Worm (Caenorhabditis elegans) whole organism, L1 larva: Measurements from ENCODE around the gene aakg-5.
A peak's percentile ranks its signal among the peaks of the same experiment; 100 is the strongest.

Experiments used
- C16A3.4 ChIP-seq: fragments of 150-350 bp; optimal IDR thresholded peaks from 2 replicates; lab custom pipeline; 2014; ENCODE audit warnings: missing biosample characterization, missing genetic modification characterization
- C34B4.2 ChIP-seq: sonication (generic microtip); optimal IDR thresholded peaks from 2 replicates; lab custom pipeline; 2017; ENCODE audit warnings: mild to moderate bottlenecking, missing genetic modification characterization, missing compliant biosample characterization
- F16B12.6 ChIP-seq: fragments of 150-350 bp; optimal IDR thresholded peaks from 2 replicates; lab custom pipeline; 2014; ENCODE audit warnings: missing biosample characterization, missing genetic modification characterization
- aha-1 ChIP-seq: fragments of 150-350 bp; optimal IDR thresholded peaks from 2 replicates; lab custom pipeline; 2014; ENCODE audit warnings: missing biosample characterization, missing genetic modification characterization
- alr-1 ChIP-seq: fragments of 200-800 bp; sonication (Bioruptor generic); optimal IDR thresholded peaks from 2 replicates; lab custom pipeline; 2018; ENCODE audit warnings: borderline replicate concordance, mild to moderate bottlenecking, missing genetic modification characterization, missing compliant biosample characterization
- aly-2 ChIP-seq: fragments of 150-350 bp; optimal IDR thresholded peaks from 2 replicates; lab custom pipeline; 2014; ENCODE audit warnings: missing biosample characterization, missing genetic modification characterization
- ama-1 ChIP-seq: fragments of 150-350 bp; optimal IDR thresholded peaks from 2 replicates; lab custom pipeline; 2014
- blmp-1 ChIP-seq: fragments of 150-350 bp; optimal IDR thresholded peaks from 2 replicates; lab custom pipeline; 2014; ENCODE audit warnings: missing biosample characterization, missing genetic modification characterization
- ceh-63 ChIP-seq: fragments of 200-800 bp; sonication (Bioruptor generic); optimal IDR thresholded peaks from 2 replicates; lab custom pipeline; 2018; ENCODE audit warnings: mild to moderate bottlenecking, missing genetic modification characterization, missing compliant biosample characterization
- ceh-8 ChIP-seq: fragments of 200-800 bp; sonication (Bioruptor generic); optimal IDR thresholded peaks from 2 replicates; lab custom pipeline; 2018; ENCODE audit warnings: mild to moderate bottlenecking, missing genetic modification characterization, moderate library complexity, missing compliant biosample characterization
- ceh-82 ChIP-seq, 3 experiments: fragments of 150-350 bp in 1 of 3; sonication (generic microtip) in 2 of 3; optimal IDR thresholded peaks; 2 replicates each; lab custom pipeline; 2014 to 2017; ENCODE audit warnings: missing biosample characterization in 3 of 3, missing genetic modification characterization in 3 of 3
- dpl-1 ChIP-seq, 3 experiments: fragments of 150-350 bp in 2 of 3; sonication (generic microtip) in 1 of 3; optimal IDR thresholded peaks; 2 replicates each; lab custom pipeline; 2014 to 2017; ENCODE audit warnings: missing biosample characterization in 3 of 3, missing genetic modification characterization in 3 of 3, missing genetic modification reagents in 3 of 3
- dsc-1 ChIP-seq: sonication (generic microtip); optimal IDR thresholded peaks from 2 replicates; lab custom pipeline; 2016; ENCODE audit warnings: mild to moderate bottlenecking, missing genetic modification characterization, missing compliant biosample characterization
- efl-1 ChIP-seq, 4 experiments: fragments of 150-350 bp; optimal IDR thresholded peaks in 3 of 4; peaks in 1 of 4; 1 replicate in 1 of 4; 2 replicates in 3 of 4; lab custom pipeline; 2014; ENCODE audit warnings: missing biosample characterization in 2 of 4, missing genetic modification characterization in 2 of 4, missing genetic modification reagents in 2 of 4
- egl-13 ChIP-seq: sonication (generic microtip); optimal IDR thresholded peaks from 2 replicates; lab custom pipeline; 2016; ENCODE audit warnings: missing genotype, missing genetic modification reagents, missing genetic modification characterization, missing compliant biosample characterization
- ets-5 ChIP-seq: fragments of 200-800 bp; sonication (Bioruptor generic); IDR thresholded peaks from 2 replicates; pipeline ENCODE4 v1.3.6; 2022; ENCODE audit warnings: missing genetic modification characterization, missing compliant biosample characterization
- fkh-10 ChIP-seq: sonication (generic microtip); optimal IDR thresholded peaks from 2 replicates; lab custom pipeline; 2017; ENCODE audit warnings: missing biosample characterization, missing genetic modification reagents, missing genetic modification characterization
- fkh-4 ChIP-seq: sonication (generic microtip); optimal IDR thresholded peaks from 2 replicates; lab custom pipeline; 2016; ENCODE audit warnings: missing compliant biosample characterization, missing genetic modification characterization, borderline replicate concordance
- hlh-17 ChIP-seq: fragments of 200-800 bp; sonication (Bioruptor generic); optimal IDR thresholded peaks from 2 replicates; lab custom pipeline; 2018; ENCODE audit warnings: missing genetic modification characterization, mild to moderate bottlenecking, missing compliant biosample characterization, moderate library complexity, borderline replicate concordance
- hlh-4 ChIP-seq: sonication (generic microtip); optimal IDR thresholded peaks from 2 replicates; lab custom pipeline; 2016; ENCODE audit warnings: mild to moderate bottlenecking, missing genetic modification characterization, missing compliant biosample characterization
- hpl-2 ChIP-seq: fragments of 150-350 bp; optimal IDR thresholded peaks from 2 replicates; lab custom pipeline; 2014; ENCODE audit warnings: missing biosample characterization, missing genetic modification reagents, missing genetic modification characterization
- isw-1 ChIP-seq: fragments of 200-800 bp; sonication (Bioruptor generic); IDR thresholded peaks from 2 replicates; pipeline ENCODE4 v1.3.6; 2022; ENCODE audit warnings: missing genetic modification characterization, missing compliant biosample characterization
- lin-13 ChIP-seq: fragments of 150-350 bp; optimal IDR thresholded peaks from 2 replicates; lab custom pipeline; 2014; ENCODE audit warnings: missing biosample characterization, missing genetic modification reagents, missing genetic modification characterization
- lin-35 ChIP-seq, 2 experiments: fragments of 150-350 bp; optimal IDR thresholded peaks; 2 replicates each; lab custom pipeline; 2014; ENCODE audit warnings: missing biosample characterization in 2 of 2, missing genetic modification characterization in 2 of 2, missing genetic modification reagents in 2 of 2
- lin-39 ChIP-seq: fragments of 150-350 bp; optimal IDR thresholded peaks from 2 replicates; lab custom pipeline; 2014; ENCODE audit warnings: missing biosample characterization, missing genetic modification reagents, missing genetic modification characterization
- mab-9 ChIP-seq: fragments of 200-800 bp; sonication (Bioruptor generic); IDR thresholded peaks from 2 replicates; pipeline ENCODE4 v1.3.6; 2022; ENCODE audit warnings: missing genetic modification reagents, missing genetic modification characterization, missing compliant biosample characterization
- mdl-1 ChIP-seq, 2 experiments: fragments of 150-350 bp; optimal IDR thresholded peaks; 2 replicates each; lab custom pipeline; 2014 to 2017; ENCODE audit warnings: missing biosample characterization in 2 of 2, missing genetic modification characterization in 2 of 2, inconsistent platforms in 1 of 2
- mep-1 ChIP-seq: fragments of 150-350 bp; optimal IDR thresholded peaks from 2 replicates; lab custom pipeline; 2014; ENCODE audit warnings: missing biosample characterization, missing genetic modification characterization
- nhr-12 ChIP-seq: sonication (generic microtip); optimal IDR thresholded peaks from 2 replicates; lab custom pipeline; 2017; ENCODE audit warnings: missing biosample characterization, missing genetic modification characterization
- nhr-20 ChIP-seq: sonication (generic microtip); optimal IDR thresholded peaks from 2 replicates; lab custom pipeline; 2016; ENCODE audit warnings: mild to moderate bottlenecking, missing genetic modification characterization, missing compliant biosample characterization
- nhr-28 ChIP-seq: fragments of 150-350 bp; optimal IDR thresholded peaks from 2 replicates; lab custom pipeline; 2014; ENCODE audit warnings: missing biosample characterization, missing genetic modification characterization
- nhr-47 ChIP-seq: sonication (generic microtip); optimal IDR thresholded peaks from 2 replicates; lab custom pipeline; 2016; ENCODE audit warnings: mild to moderate bottlenecking, missing genetic modification characterization, moderate library complexity, missing compliant biosample characterization
- nhr-76 ChIP-seq: sonication (generic microtip); optimal IDR thresholded peaks from 2 replicates; lab custom pipeline; 2017; ENCODE audit warnings: missing biosample characterization, missing genetic modification characterization
- nhr-85 ChIP-seq: sonication (generic microtip); peaks from one replicate; lab custom pipeline; 2016; ENCODE audit warnings: missing genetic modification characterization, inconsistent platforms, missing compliant biosample characterization
- nhr-90 ChIP-seq: sonication (generic microtip); optimal IDR thresholded peaks from 2 replicates; lab custom pipeline; 2016; ENCODE audit warnings: mild to moderate bottlenecking, missing genetic modification characterization, missing compliant biosample characterization; ENCODE audit not compliant: poor library complexity
- pag-3 ChIP-seq: sonication (generic microtip); optimal IDR thresholded peaks from 2 replicates; lab custom pipeline; 2017; ENCODE audit warnings: missing genetic modification characterization, mild to moderate bottlenecking, missing compliant biosample characterization, antibody characterized with exemption, borderline replicate concordance; ENCODE audit not compliant: insufficient read depth
- pax-3 ChIP-seq: fragments of 200-800 bp; sonication (Bioruptor generic); optimal IDR thresholded peaks from 2 replicates; lab custom pipeline; 2018; ENCODE audit warnings: mild to moderate bottlenecking, missing genetic modification characterization, moderate library complexity, missing compliant biosample characterization
- pqm-1 ChIP-seq: sonication (generic microtip); optimal IDR thresholded peaks from 3 replicates; lab custom pipeline; 2017; ENCODE audit warnings: missing biosample characterization, missing genetic modification characterization
- rnt-1 ChIP-seq: sonication (generic microtip); optimal IDR thresholded peaks from 2 replicates; lab custom pipeline; 2016; ENCODE audit warnings: mild to moderate bottlenecking, missing genetic modification characterization, moderate library complexity, missing compliant biosample characterization
- skn-1 ChIP-seq: fragments of 150-350 bp; optimal IDR thresholded peaks from 2 replicates; lab custom pipeline; 2014; ENCODE audit warnings: missing biosample characterization, missing genetic modification characterization
- sptf-1 ChIP-seq: fragments of 150-350 bp; optimal IDR thresholded peaks from 2 replicates; lab custom pipeline; 2014; ENCODE audit warnings: missing biosample characterization, missing genetic modification characterization
- sup-37 ChIP-seq: fragments of 200-800 bp; sonication (Bioruptor generic); optimal IDR thresholded peaks from 2 replicates; lab custom pipeline; 2018; ENCODE audit warnings: mild to moderate bottlenecking, missing genetic modification characterization, missing compliant biosample characterization
- unc-130 ChIP-seq: fragments of 150-350 bp; optimal IDR thresholded peaks from 2 replicates; lab custom pipeline; 2017; ENCODE audit warnings: missing biosample characterization, missing genetic modification characterization, inconsistent platforms
- unc-30 ChIP-seq: sonication (generic microtip); optimal IDR thresholded peaks from 2 replicates; lab custom pipeline; 2017; ENCODE audit warnings: missing biosample characterization, missing genetic modification characterization
- unc-62 ChIP-seq: fragments of 150-350 bp; optimal IDR thresholded peaks from 2 replicates; lab custom pipeline; 2014; ENCODE audit warnings: missing biosample characterization, missing genetic modification reagents, missing genetic modification characterization
- unc-86 ChIP-seq: sonication (generic microtip); optimal IDR thresholded peaks from 2 replicates; lab custom pipeline; 2016; ENCODE audit warnings: missing genetic modification characterization, missing compliant biosample characterization
- unc-98 ChIP-seq: fragments of 200-800 bp; sonication (Bioruptor generic); IDR thresholded peaks from 2 replicates; pipeline ENCODE4 v1.3.6; 2022; ENCODE audit warnings: missing genetic modification characterization, missing compliant biosample characterization
- xbp-1 ChIP-seq: sonication (generic microtip); optimal IDR thresholded peaks from 2 replicates; lab custom pipeline; 2016; ENCODE audit warnings: missing genetic modification characterization, missing compliant biosample characterization
- zip-4 ChIP-seq: fragments of 200-800 bp; sonication (Bioruptor generic); optimal IDR thresholded peaks from 2 replicates; lab custom pipeline; 2018; ENCODE audit warnings: mild to moderate bottlenecking, missing genetic modification characterization, moderate library complexity, missing compliant biosample characterization
- ztf-11 ChIP-seq, 2 experiments: sonication (generic microtip); optimal IDR thresholded peaks; 2 replicates each; lab custom pipeline; 2016 to 2017; ENCODE audit warnings: missing genetic modification characterization in 2 of 2, missing biosample characterization in 1 of 2, missing compliant biosample characterization in 1 of 2

The aakg-5 gene

ce11 chrII:9943246-9943645 lies 31.7 kb downstream of the aakg-5 start:
- TF ChIP-seq C34B4.2 (tag; lab: Kevin White, UChicago) = no peak
- TF ChIP-seq dsc-1 (tag; lab: Kevin White, UChicago) = no peak
- no peak for TF ChIP-seq hlh-17
- TF ChIP-seq lin-39 (tag; lab: Kevin White, UChicago) = no peak
- no peak for TF ChIP-seq egl-13 (tag; lab: Kevin White, UChicago)
- TF ChIP-seq, all 84 proteins: peak for 0

- TF ChIP-seq dsc-1 (tag; lab: Kevin White, UChicago) (peak; percentile 90), ceh-63 (GFP tag; lab: Kevin White, UChicago) (no peak), nhr-12 (tag; lab: Kevin White, UChicago) (peak; percentile 28), ama-1 (lab: Kevin White, UChicago) (peak; percentile 15), efl-1 (optimal IDR thresholded peaks at IDR 0.05; lab: Kevin White, UChicago) (peak; percentile 98 to 99), efl-1 (GFP tag; optimal IDR thresholded peaks at IDR 0.05 in 1 of 2; lab: Kevin White, UChicago) (peak; percentile 98 to 100), ceh-8 (GFP tag; lab: Kevin White, UChicago) (peak; percentile 61), ceh-82 (tag; optimal IDR thresholded peaks at IDR 0.05; lab: Kevin White, UChicago) (peak; percentile 83 to 92 (median 88)), lin-13 (GFP tag; lab: Kevin White, UChicago) (peak; percentile 83), nhr-90 (peak; percentile 93), sptf-1 (no peak), pag-3 (tag; lab: Kevin White, UChicago) (no peak), dpl-1 (GFP tag; optimal IDR thresholded peaks at IDR 0.05; lab: Kevin White, UChicago) (peak; percentile 95 to 98 (median 97)), pqm-1 (tag; lab: Kevin White, UChicago) (no peak), F16B12.6 (tag; lab: Kevin White, UChicago) (peak; percentile 59), zip-4 (GFP tag; lab: Kevin White, UChicago) (peak; percentile 45), unc-98 (peak; percentile 86), aha-1 (no peak), fkh-4 (tag; lab: Kevin White, UChicago) (peak; percentile 90), nhr-85 (tag; lab: Kevin White, UChicago) (peak; percentile 95), hpl-2 (GFP tag; lab: Kevin White, UChicago) (peak; percentile 12), lin-35 (GFP tag; optimal IDR thresholded peaks at IDR 0.05; lab: Kevin White, UChicago) (peak; percentile 99), nhr-28 (no peak), alr-1 (tag; lab: Kevin White, UChicago) (no peak), C16A3.4 (tag; lab: Kevin White, UChicago) (peak; percentile 93), isw-1 (peak; percentile 83), pax-3 (peak; percentile 90), hlh-4 (tag; lab: Kevin White, UChicago) (peak; percentile 63), mep-1 (peak; percentile 95), ztf-11 (tag; optimal IDR thresholded peaks at IDR 0.05; lab: Kevin White, UChicago) (peak in 1 of 2 experiments; percentile 94), nhr-47 (tag; lab: Kevin White, UChicago) (peak; percentile 93), mab-9 (peak; percentile 71), xbp-1 (peak; percentile 92), unc-30 (no peak), unc-62 (no peak), unc-86 (tag; lab: Kevin White, UChicago) (peak; percentile 85), nhr-76 (tag; lab: Kevin White, UChicago) (no peak), nhr-20 (tag; lab: Kevin White, UChicago) (peak; percentile 93), rnt-1 (tag; lab: Kevin White, UChicago) (peak; percentile 99), skn-1 (tag; lab: Kevin White, UChicago) (peak; percentile 99), sup-37 (GFP tag; lab: Kevin White, UChicago) (peak; percentile 59), mdl-1 (tag; optimal IDR thresholded peaks at IDR 0.05; lab: Kevin White, UChicago) (peak in 1 of 2 experiments; percentile 78), unc-130 (peak; percentile 93), ets-5 (GFP tag; lab: Robert Waterston, UW) (no peak), aly-2 (peak; percentile 37), blmp-1 (tag; lab: Kevin White, UChicago) (peak; percentile 82), fkh-10 (GFP tag; lab: Kevin White, UChicago) (peak; percentile 50)
Observed at ce11 chrII:9940430-9940829, 34.5 kb downstream of the aakg-5 start, which contains the start of gene ufd-3. TSS of gene ufd-3 (plus strand) at chrII:9940753.
